Fruit fly (Drosophila melanogaster) whole organism, embryonic: ENCODE results near the gene CG42784.

Experiments used
- Asciz ChIP-seq: fragments of 200-800 bp; sonication (Bioruptor generic); optimal IDR thresholded peaks from 2 replicates; lab custom pipeline; 2017; ENCODE audit warnings: missing biosample characterization, mild to moderate bottlenecking, missing genetic modification characterization, missing genetic modification reagents
- CG1024 ChIP-seq: fragments of 200-800 bp; sonication (Bioruptor generic); IDR thresholded peaks from 2 replicates; pipeline ENCODE4 v1.3.6; 2022; ENCODE audit warnings: missing biosample characterization, missing genetic modification characterization
- CG11695 ChIP-seq: fragments of 200-800 bp; sonication (Bioruptor generic); IDR thresholded peaks from 3 replicates; pipeline ENCODE4 v1.3.6; 2022; ENCODE audit warnings: missing biosample characterization, missing genetic modification characterization
- CG12744 ChIP-seq: fragments of 200-800 bp; sonication (Bioruptor generic); optimal IDR thresholded peaks from 2 replicates; lab custom pipeline; 2016; ENCODE audit warnings: missing biosample characterization, missing genetic modification characterization
- CG13894 ChIP-seq: fragments of 200-800 bp; sonication (Bioruptor generic); optimal IDR thresholded peaks from 3 replicates; lab custom pipeline; 2018; ENCODE audit warnings: missing biosample characterization, mild to moderate bottlenecking, missing genetic modification characterization, moderate library complexity
- CG14441 ChIP-seq: fragments of 200-800 bp; sonication (Bioruptor generic); IDR thresholded peaks from 2 replicates; pipeline ENCODE4 v1.3.6; 2022; ENCODE audit warnings: missing biosample characterization, missing genetic modification characterization
- CG14667 ChIP-seq: fragments of 200-800 bp; sonication (Bioruptor generic); IDR thresholded peaks from 2 replicates; pipeline ENCODE4 v1.3.6; 2022; ENCODE audit warnings: missing biosample characterization, missing genetic modification characterization
- CG15514 ChIP-seq: fragments of 200-800 bp; sonication (Bioruptor generic); optimal IDR thresholded peaks from 3 replicates; lab custom pipeline; 2017; ENCODE audit warnings: missing biosample characterization, missing genetic modification characterization, mild to moderate bottlenecking, moderate library complexity, missing genetic modification reagents
- CG15696 ChIP-seq: fragments of 200-800 bp; sonication (Bioruptor generic); optimal IDR thresholded peaks from 2 replicates; lab custom pipeline; 2019; ENCODE audit warnings: missing biosample characterization, mild to moderate bottlenecking, missing genetic modification characterization, moderate library complexity
- CG17359 ChIP-seq: fragments of 200-800 bp; sonication (Bioruptor generic); optimal IDR thresholded peaks from 3 replicates; lab custom pipeline; 2018; ENCODE audit warnings: missing biosample characterization, mild to moderate bottlenecking, missing genetic modification characterization, moderate library complexity
- CG32532 ChIP-seq: fragments of 200-800 bp; sonication (Bioruptor generic); IDR thresholded peaks from 2 replicates; pipeline ENCODE4 v1.3.6; 2022; ENCODE audit warnings: missing biosample characterization, missing genetic modification characterization
- CG32772 ChIP-seq: fragments of 200-800 bp; sonication (Bioruptor generic); IDR thresholded peaks from 2 replicates; pipeline ENCODE4 v1.3.6; 2022; ENCODE audit warnings: missing biosample characterization, missing genetic modification characterization
- CG4360 ChIP-seq: fragments of 200-800 bp; sonication (Bioruptor generic); IDR thresholded peaks from 2 replicates; pipeline ENCODE4 v1.3.6; 2022; ENCODE audit warnings: missing biosample characterization, missing genetic modification characterization
- CG4404 ChIP-seq: fragments of 200-800 bp; sonication (Bioruptor generic); IDR thresholded peaks from 2 replicates; pipeline ENCODE4 v1.3.6; 2022; ENCODE audit warnings: missing biosample characterization, missing genetic modification characterization
- CG7928 ChIP-seq: fragments of 200-800 bp; sonication (Bioruptor generic); optimal IDR thresholded peaks from 2 replicates; lab custom pipeline; 2017; ENCODE audit warnings: missing biosample characterization, mild to moderate bottlenecking, missing genetic modification characterization
- CG8281 ChIP-seq: fragments of 200-800 bp; sonication (Bioruptor generic); optimal IDR thresholded peaks from 2 replicates; lab custom pipeline; 2018; ENCODE audit warnings: missing biosample characterization, mild to moderate bottlenecking, missing genetic modification characterization, moderate library complexity
- CoRest ChIP-seq: fragments of 200-800 bp; sonication (Bioruptor generic); optimal IDR thresholded peaks from 3 replicates; lab custom pipeline; 2018; ENCODE audit warnings: missing biosample characterization, mild to moderate bottlenecking, missing genetic modification characterization, moderate library complexity
- D ChIP-seq, 2 experiments: fragments of 200-800 bp in 1 of 2; fragments of >200 bp in 1 of 2; sonication (Bioruptor generic) in 1 of 2; optimal IDR thresholded peaks; 2 replicates in 1 of 2; 3 replicates in 1 of 2; lab custom pipeline; 2017; ENCODE audit warnings: mild to moderate bottlenecking in 1 of 2, missing biosample characterization in 1 of 2, missing genetic modification characterization in 1 of 2, missing genetic modification reagents in 1 of 2
- Doc3 ChIP-seq: fragments of 200-800 bp; sonication (Bioruptor generic); IDR thresholded peaks from 3 replicates; pipeline ENCODE4 v1.3.6; 2022; ENCODE audit warnings: missing biosample characterization, missing genetic modification characterization; ENCODE audit not compliant: partially characterized antibody
- E2f1 ChIP-seq: fragments of 200-800 bp; sonication (Bioruptor generic); IDR thresholded peaks from 2 replicates; pipeline ENCODE4 v1.3.6; 2022; ENCODE audit warnings: missing biosample characterization, missing genetic modification characterization
- Fer2 ChIP-seq: fragments of 200-800 bp; sonication (Bioruptor generic); optimal IDR thresholded peaks from 2 replicates; lab custom pipeline; 2018; ENCODE audit warnings: missing biosample characterization, mild to moderate bottlenecking, missing genetic modification characterization, moderate library complexity
- HLH3B ChIP-seq: fragments of 200-800 bp; sonication (Bioruptor generic); IDR thresholded peaks from 2 replicates; pipeline ENCODE4 v1.3.6; 2022; ENCODE audit warnings: missing biosample characterization, missing genetic modification characterization
- HLHmδ ChIP-seq: fragments of 200-800 bp; sonication (Bioruptor generic); optimal IDR thresholded peaks from 2 replicates; lab custom pipeline; 2018; ENCODE audit warnings: missing biosample characterization, mild to moderate bottlenecking, missing genetic modification characterization, moderate library complexity
- Hmr ChIP-seq: fragments of 200-800 bp; sonication (Bioruptor generic); optimal IDR thresholded peaks from 3 replicates; lab custom pipeline; 2017; ENCODE audit warnings: mild to moderate bottlenecking, missing biosample characterization, missing genetic modification reagents, missing genetic modification characterization
- Lhr ChIP-seq: fragments of 200-800 bp; sonication (Bioruptor generic); optimal IDR thresholded peaks from 3 replicates; lab custom pipeline; 2017; ENCODE audit warnings: mild to moderate bottlenecking, missing biosample characterization, missing genetic modification reagents, missing genetic modification characterization
- MTF-1 ChIP-seq: fragments of 200-800 bp; sonication (Bioruptor generic); optimal IDR thresholded peaks from 2 replicates; lab custom pipeline; 2018; ENCODE audit warnings: missing biosample characterization, mild to moderate bottlenecking, missing genetic modification characterization, borderline replicate concordance
- Meics ChIP-seq: fragments of 200-800 bp; sonication (Bioruptor generic); optimal IDR thresholded peaks from 2 replicates; lab custom pipeline; 2017; ENCODE audit warnings: missing biosample characterization, mild to moderate bottlenecking, missing genetic modification characterization
- Mrtf ChIP-seq: fragments of 200-800 bp; sonication (Bioruptor generic); IDR thresholded peaks from 3 replicates; pipeline ENCODE4 v1.3.6; 2022; ENCODE audit warnings: missing biosample characterization, missing genetic modification characterization
- Poxn ChIP-seq: fragments of 200-800 bp; sonication (Bioruptor generic); IDR thresholded peaks from 2 replicates; pipeline ENCODE4 v1.3.6; 2022; ENCODE audit warnings: missing biosample characterization, missing genetic modification characterization
- Side ChIP-seq: fragments of 200-800 bp; sonication (Bioruptor generic); optimal IDR thresholded peaks from 2 replicates; lab custom pipeline; 2016; ENCODE audit warnings: missing biosample characterization, missing genetic modification characterization
- Xbp1 ChIP-seq: fragments of 200-800 bp; sonication (Bioruptor generic); optimal IDR thresholded peaks from 3 replicates; lab custom pipeline; 2016; ENCODE audit warnings: missing biosample characterization, mild to moderate bottlenecking, missing genetic modification characterization
- Xrp1 ChIP-seq: fragments of 200-800 bp; sonication (Bioruptor generic); IDR thresholded peaks from 2 replicates; pipeline ENCODE4 v1.3.6; 2022; ENCODE audit warnings: missing biosample characterization, missing genetic modification characterization
- bcd ChIP-seq: fragments of 200-800 bp; sonication (Bioruptor generic); optimal IDR thresholded peaks from 2 replicates; lab custom pipeline; 2017; ENCODE audit warnings: missing biosample characterization, mild to moderate bottlenecking, missing genetic modification characterization
- ci ChIP-seq: fragments of 200-800 bp; sonication (Bioruptor generic); IDR thresholded peaks from 3 replicates; pipeline ENCODE4 v1.3.6; 2022; ENCODE audit warnings: missing biosample characterization, missing genetic modification characterization
- cwo ChIP-seq: fragments of 200-800 bp; sonication (Bioruptor generic); optimal IDR thresholded peaks from 3 replicates; lab custom pipeline; 2017; ENCODE audit warnings: missing biosample characterization, missing genetic modification characterization, mild to moderate bottlenecking, moderate library complexity, missing genetic modification reagents
- dan ChIP-seq: fragments of 200-800 bp; sonication (Bioruptor generic); IDR thresholded peaks from 2 replicates; pipeline ENCODE4 v1.3.6; 2022; ENCODE audit warnings: missing biosample characterization, missing genetic modification characterization
- ems ChIP-seq: fragments of 200-800 bp; sonication (Bioruptor generic); optimal IDR thresholded peaks from 3 replicates; lab custom pipeline; 2016; ENCODE audit warnings: missing biosample characterization, missing genetic modification characterization
- fd64A ChIP-seq: fragments of 200-800 bp; sonication (Bioruptor generic); optimal IDR thresholded peaks from 3 replicates; lab custom pipeline; 2018; ENCODE audit warnings: missing biosample characterization, mild to moderate bottlenecking, missing genetic modification characterization
- gt ChIP-seq: fragments of 200-800 bp; sonication (Bioruptor generic); IDR thresholded peaks from 2 replicates; pipeline ENCODE4 v1.3.6; 2022; ENCODE audit warnings: missing biosample characterization, missing genetic modification characterization
- hbn ChIP-seq: fragments of 200-800 bp; sonication (Bioruptor generic); IDR thresholded peaks from 2 replicates; pipeline ENCODE4 v1.3.6; 2022; ENCODE audit warnings: missing biosample characterization, missing genetic modification characterization; ENCODE audit not compliant: partially characterized antibody
- kni ChIP-seq: fragments of 200-800 bp; sonication (Bioruptor generic); optimal IDR thresholded peaks from 3 replicates; lab custom pipeline; 2017; ENCODE audit warnings: mild to moderate bottlenecking, missing biosample characterization, missing genetic modification reagents, missing genetic modification characterization
- pros ChIP-seq: fragments of 200-800 bp; sonication (Bioruptor generic); optimal IDR thresholded peaks from 3 replicates; lab custom pipeline; 2019; ENCODE audit warnings: missing biosample characterization, mild to moderate bottlenecking, missing genetic modification characterization, moderate library complexity
- schlank ChIP-seq: fragments of 200-800 bp; sonication (Bioruptor generic); optimal IDR thresholded peaks from 2 replicates; lab custom pipeline; 2018; ENCODE audit warnings: missing biosample characterization, mild to moderate bottlenecking, missing genetic modification characterization
- scrt ChIP-seq: fragments of 200-800 bp; sonication (Bioruptor generic); optimal IDR thresholded peaks from 2 replicates; lab custom pipeline; 2018; ENCODE audit warnings: missing biosample characterization, mild to moderate bottlenecking, missing genetic modification characterization, moderate library complexity
- seq ChIP-seq: fragments of 200-800 bp; sonication (Bioruptor generic); IDR thresholded peaks from 2 replicates; pipeline ENCODE4 v1.3.6; 2022; ENCODE audit warnings: missing biosample characterization, missing genetic modification characterization
- ssp ChIP-seq: fragments of 200-800 bp; sonication (Bioruptor generic); IDR thresholded peaks from 2 replicates; pipeline ENCODE4 v1.3.6; 2022; ENCODE audit warnings: missing biosample characterization, missing genetic modification characterization
- stc ChIP-seq: fragments of 200-800 bp; sonication (Bioruptor generic); IDR thresholded peaks from 2 replicates; pipeline ENCODE4 v1.3.6; 2022; ENCODE audit warnings: missing biosample characterization, missing genetic modification characterization

CG42784 gene

DNA sequence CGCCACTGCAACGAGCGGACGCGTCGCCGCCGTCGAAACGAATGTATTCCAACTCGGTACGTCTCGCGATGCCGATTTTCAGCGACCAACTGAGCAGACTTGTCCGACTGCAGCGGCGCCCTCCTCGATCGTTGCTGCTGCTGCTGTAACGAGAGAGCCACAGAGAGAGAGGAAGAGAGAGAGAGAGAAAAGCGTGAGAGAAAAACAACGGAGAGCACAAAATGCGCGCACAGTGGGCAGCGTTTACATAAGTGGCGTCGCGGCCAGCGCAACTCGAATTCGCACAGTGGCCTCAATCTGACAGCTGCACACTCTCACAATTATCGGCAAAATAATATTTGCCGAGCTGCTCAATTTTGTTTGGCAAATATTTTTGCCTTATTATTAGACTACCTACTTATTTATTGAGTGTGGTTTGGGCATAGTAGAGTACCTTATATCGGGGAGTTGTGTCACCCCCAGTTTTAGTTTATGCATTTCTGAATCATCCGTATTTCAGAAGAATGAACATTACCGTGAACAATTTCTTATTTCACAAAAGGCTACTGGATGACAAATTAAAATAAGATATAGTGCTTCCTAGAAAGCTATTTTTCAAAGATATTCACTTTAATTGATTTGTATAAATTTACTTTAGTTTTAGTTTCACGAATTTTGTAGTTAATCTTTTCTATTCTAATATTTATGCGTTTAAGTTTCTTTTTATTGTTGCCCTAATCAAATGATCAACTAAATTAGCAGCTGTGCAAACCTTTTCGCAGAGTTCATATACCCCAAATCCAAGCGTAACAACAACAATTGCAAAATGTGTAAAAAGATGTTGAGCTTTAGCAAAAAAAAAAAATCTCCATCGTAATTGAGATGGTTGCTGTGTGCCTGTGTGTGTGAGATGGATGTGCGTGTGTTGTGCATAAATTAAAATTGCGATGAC, 98.4 kb downstream of the CG42784 start (continued):
- TF ChIP-seq CG32772 (no peak; the same call in 1 of the 2 replicates), CG17359 (peak; percentile 44), hbn (GFP tag; lab: Robert Waterston, UW) (no peak), scrt (no peak), Fer2 (tag; lab: Kevin White, UChicago) (peak; percentile 9), CG4404 (peak; percentile 27; the same call in 1 of the 2 replicates), Poxn (peak; percentile 35; the same call in 1 of the 2 replicates), fd64A (GFP tag; lab: Kevin White, UChicago) (no peak), ci (GFP tag; lab: Robert Waterston, UW) (peak; percentile 84), dan (no peak), pros (GFP tag; lab: Kevin White, UChicago) (no peak), ems (GFP tag; lab: Kevin White, UChicago) (peak; percentile 69), CG8281 (peak; percentile 14), Xbp1 (GFP tag; lab: Kevin White, UChicago) (peak; percentile 70), CG1024 (GFP tag; lab: Robert Waterston, UW) (peak; percentile 47; the same call in 1 of the 2 replicates), cwo (peak; percentile 41), bcd (peak; percentile 74), Hmr (GFP tag; lab: Kevin White, UChicago) (peak; percentile 47), HLH3B (GFP tag; lab: Robert Waterston, UW) (peak; percentile 57), D (optimal IDR thresholded peaks at IDR 0.05; lab: Kevin White, UChicago) (no peak), D (GFP tag; optimal IDR thresholded peaks at IDR 0.05; lab: Kevin White, UChicago) (peak; percentile 25), kni (GFP tag; lab: Kevin White, UChicago) (peak; percentile 37), stc (GFP tag; lab: Robert Waterston, UW) (peak; percentile 70), Doc3 (GFP tag; lab: Robert Waterston, UW) (0 out of 3 replicates have a peak, but pooled peaks have one; percentile 19), CG4360 (GFP tag; lab: Robert Waterston, UW) (no peak), CG12744 (GFP tag; lab: Kevin White, UChicago) (no peak), schlank (tag; lab: Kevin White, UChicago) (peak; percentile 3), CG7928 (GFP tag; lab: Kevin White, UChicago) (no peak), HLHmδ (GFP tag; lab: Kevin White, UChicago) (peak; percentile 86), Xrp1 (peak; percentile 76), CG15696 (tag; lab: Kevin White, UChicago) (peak; percentile 15), CG14441 (GFP tag; lab: Robert Waterston, UW) (peak; percentile 80), Side (GFP tag; lab: Kevin White, UChicago) (peak; percentile 57), Mrtf (GFP tag; lab: Robert Waterston, UW) (peak; percentile 71; the same call in 2 of the 3 replicates), gt (no peak), CG14667 (GFP tag; lab: Robert Waterston, UW) (peak; percentile 49), CG15514 (peak; percentile 37), MTF-1 (GFP tag; lab: Kevin White, UChicago) (peak; percentile 35), CoRest (tag; lab: Kevin White, UChicago) (peak; percentile 66), Lhr (GFP tag; lab: Kevin White, UChicago) (no peak), seq (GFP tag; lab: Robert Waterston, UW) (peak; percentile 61; the same call in 1 of the 2 replicates), E2f1 (GFP tag; lab: Robert Waterston, UW) (peak; percentile 54), CG11695 (peak; percentile 39; the same call in 2 of the 3 replicates), CG13894 (tag; lab: Kevin White, UChicago) (no peak), CG32532 (GFP tag; lab: Robert Waterston, UW) (peak; percentile 83), Meics (GFP tag; lab: Kevin White, UChicago) (peak; percentile 58), ssp (GFP tag; lab: Robert Waterston, UW) (peak; percentile 34; the same call in 1 of the 2 replicates), Asciz (peak; percentile 56)
